Fruit fly (Drosophila melanogaster) whole organism, embryonic: ENCODE measurements around the gene Egfrap.

Experiments
- Antp ChIP-seq: fragments of 200-800 bp; sonication (Bioruptor generic); optimal IDR thresholded peaks from 3 replicates; lab custom pipeline; 2016; ENCODE audit warnings: missing biosample characterization, missing genetic modification characterization
- BEAF-32 ChIP-seq: fragments of 200-800 bp; sonication (Bioruptor generic); optimal IDR thresholded peaks from 3 replicates; lab custom pipeline; 2017; ENCODE audit warnings: missing biosample characterization, missing genetic modification characterization, mild to moderate bottlenecking, moderate library complexity, missing genetic modification reagents
- CG10979 ChIP-seq: fragments of 200-800 bp; sonication (Bioruptor generic); optimal IDR thresholded peaks from 2 replicates; lab custom pipeline; 2018; ENCODE audit warnings: missing biosample characterization, mild to moderate bottlenecking, missing genetic modification characterization, moderate library complexity
- CG11456 ChIP-seq: fragments of 200-800 bp; sonication (Bioruptor generic); IDR thresholded peaks from 3 replicates; pipeline ENCODE4 v1.3.6; 2022; ENCODE audit warnings: missing biosample characterization, missing genetic modification characterization
- CG11504 ChIP-seq: fragments of 200-800 bp; sonication (Bioruptor generic); optimal IDR thresholded peaks from 3 replicates; lab custom pipeline; 2019; ENCODE audit warnings: missing biosample characterization, mild to moderate bottlenecking, missing genetic modification characterization, moderate library complexity
- CG12071 ChIP-seq: fragments of 200-800 bp; sonication (Bioruptor generic); optimal IDR thresholded peaks from 3 replicates; lab custom pipeline; 2018; ENCODE audit warnings: missing biosample characterization, mild to moderate bottlenecking, missing genetic modification characterization
- CG12104 ChIP-seq: fragments of 200-800 bp; sonication (Bioruptor generic); optimal IDR thresholded peaks from 3 replicates; lab custom pipeline; 2016; ENCODE audit warnings: missing biosample characterization, missing genetic modification characterization
- CG13624 ChIP-seq: fragments of 200-800 bp; sonication (Bioruptor generic); optimal IDR thresholded peaks from 2 replicates; lab custom pipeline; 2016; ENCODE audit warnings: missing biosample characterization, missing genetic modification characterization
- CG15073 ChIP-seq: fragments of 200-800 bp; sonication (Bioruptor generic); optimal IDR thresholded peaks from 2 replicates; lab custom pipeline; 2016; ENCODE audit warnings: missing biosample characterization, missing genetic modification characterization
- CG1603 ChIP-seq: fragments of 200-800 bp; sonication (Bioruptor generic); optimal IDR thresholded peaks from 2 replicates; lab custom pipeline; 2019; ENCODE audit warnings: missing biosample characterization, mild to moderate bottlenecking, missing genetic modification characterization, moderate library complexity
- CG16863 ChIP-seq: fragments of 200-800 bp; sonication (Bioruptor generic); optimal IDR thresholded peaks from 3 replicates; lab custom pipeline; 2016; ENCODE audit warnings: missing biosample characterization, missing genetic modification characterization
- CG17359 ChIP-seq: fragments of 200-800 bp; sonication (Bioruptor generic); optimal IDR thresholded peaks from 3 replicates; lab custom pipeline; 2018; ENCODE audit warnings: missing biosample characterization, mild to moderate bottlenecking, missing genetic modification characterization, moderate library complexity
- CG17829 ChIP-seq: fragments of 200-800 bp; optimal IDR thresholded peaks from 2 replicates; lab custom pipeline; 2019; ENCODE audit warnings: missing biosample characterization, mild to moderate bottlenecking, missing genetic modification characterization, moderate library complexity
- CG18262 ChIP-seq: fragments of 200-800 bp; optimal IDR thresholded peaks from 3 replicates; lab custom pipeline; 2019; ENCODE audit warnings: missing biosample characterization, mild to moderate bottlenecking, missing genetic modification characterization, moderate library complexity
- CG18599 ChIP-seq: fragments of 200-800 bp; sonication (Bioruptor generic); optimal IDR thresholded peaks from 3 replicates; lab custom pipeline; 2017; ENCODE audit warnings: missing biosample characterization, missing genetic modification characterization, mild to moderate bottlenecking, moderate library complexity, missing genetic modification reagents
- CG2712 ChIP-seq: fragments of 200-800 bp; optimal IDR thresholded peaks from 3 replicates; lab custom pipeline; 2019; ENCODE audit warnings: missing biosample characterization, mild to moderate bottlenecking, missing genetic modification characterization, moderate library complexity
- CG30403 ChIP-seq: fragments of 200-800 bp; sonication (Bioruptor generic); optimal IDR thresholded peaks from 3 replicates; lab custom pipeline; 2016; ENCODE audit warnings: missing biosample characterization, missing genetic modification characterization
- CG33213 ChIP-seq: fragments of 200-800 bp; sonication (Bioruptor generic); optimal IDR thresholded peaks from 3 replicates; lab custom pipeline; 2016; ENCODE audit warnings: missing biosample characterization, missing genetic modification characterization
- CG42726 ChIP-seq: fragments of 200-800 bp; sonication (Bioruptor generic); IDR thresholded peaks from 2 replicates; pipeline ENCODE4 v1.3.6; 2022; ENCODE audit warnings: missing biosample characterization, missing genetic modification characterization; ENCODE audit not compliant: partially characterized antibody
- CG4617 ChIP-seq: fragments of 200-800 bp; sonication (Bioruptor generic); optimal IDR thresholded peaks from 3 replicates; lab custom pipeline; 2016; ENCODE audit warnings: missing biosample characterization, missing genetic modification characterization, borderline replicate concordance
- CG7556 ChIP-seq: fragments of 200-800 bp; sonication (Bioruptor generic); optimal IDR thresholded peaks from 2 replicates; lab custom pipeline; 2017; ENCODE audit warnings: missing biosample characterization, mild to moderate bottlenecking, missing genetic modification characterization
- CG7987 ChIP-seq: fragments of 200-800 bp; sonication (Bioruptor generic); optimal IDR thresholded peaks from 2 replicates; lab custom pipeline; 2018; ENCODE audit warnings: missing biosample characterization, mild to moderate bottlenecking, missing genetic modification characterization, moderate library complexity
- CG9727 ChIP-seq: fragments of 200-800 bp; sonication (Bioruptor generic); optimal IDR thresholded peaks from 3 replicates; lab custom pipeline; 2017; ENCODE audit warnings: missing biosample characterization, mild to moderate bottlenecking, missing genetic modification characterization
- D ChIP-seq, 2 experiments: fragments of 200-800 bp in 1 of 2; fragments of >200 bp in 1 of 2; sonication (Bioruptor generic) in 1 of 2; optimal IDR thresholded peaks; 2 replicates in 1 of 2; 3 replicates in 1 of 2; lab custom pipeline; 2017; ENCODE audit warnings: mild to moderate bottlenecking in 1 of 2, missing biosample characterization in 1 of 2, missing genetic modification characterization in 1 of 2, missing genetic modification reagents in 1 of 2
- Dip2 ChIP-seq: fragments of 200-800 bp; sonication (Bioruptor generic); IDR thresholded peaks from 2 replicates; pipeline ENCODE4 v1.3.6; 2022; ENCODE audit warnings: missing biosample characterization, missing genetic modification characterization
- Dp ChIP-seq: fragments of 200-800 bp; sonication (Bioruptor generic); optimal IDR thresholded peaks from 2 replicates; lab custom pipeline; 2018; ENCODE audit warnings: missing biosample characterization, mild to moderate bottlenecking, missing genetic modification characterization, moderate library complexity
- Eip74EF ChIP-seq, 2 experiments: fragments of 200-800 bp in 1 of 2; fragments of >200 bp in 1 of 2; sonication (Bioruptor generic) in 1 of 2; optimal IDR thresholded peaks; 2 replicates each; lab custom pipeline; 2017 to 2019; ENCODE audit warnings: missing biosample characterization in 2 of 2, missing genetic modification characterization in 2 of 2, mild to moderate bottlenecking in 1 of 2, moderate library complexity in 1 of 2
- HLH54F ChIP-seq: fragments of 200-800 bp; sonication (Bioruptor generic); optimal IDR thresholded peaks from 3 replicates; lab custom pipeline; 2016; ENCODE audit warnings: missing biosample characterization, missing genetic modification characterization
- Hey ChIP-seq: fragments of 200-800 bp; sonication (Bioruptor generic); optimal IDR thresholded peaks from 3 replicates; lab custom pipeline; 2018; ENCODE audit warnings: missing biosample characterization, mild to moderate bottlenecking, missing genetic modification characterization
- Hr78 ChIP-seq, 2 experiments: fragments of 200-800 bp in 1 of 2; fragments of >200 bp in 1 of 2; sonication (Bioruptor generic) in 1 of 2; optimal IDR thresholded peaks; 2 replicates each; lab custom pipeline; 2017 to 2019; ENCODE audit warnings: missing biosample characterization in 2 of 2, missing genetic modification characterization in 2 of 2, mild to moderate bottlenecking in 1 of 2, moderate library complexity in 1 of 2
- Ssrp ChIP-seq: fragments of 200-800 bp; sonication (Bioruptor generic); optimal IDR thresholded peaks from 2 replicates; lab custom pipeline; 2018; ENCODE audit warnings: missing biosample characterization, mild to moderate bottlenecking, missing genetic modification characterization, moderate library complexity
- ap ChIP-seq: fragments of 200-800 bp; sonication (Bioruptor generic); IDR thresholded peaks from 2 replicates; pipeline ENCODE4 v1.3.6; 2022; ENCODE audit warnings: missing biosample characterization, missing genetic modification characterization
- corto ChIP-seq: fragments of 200-800 bp; sonication (Bioruptor generic); optimal IDR thresholded peaks from 2 replicates; lab custom pipeline; 2016; ENCODE audit warnings: missing biosample characterization, mild to moderate bottlenecking, missing genetic modification characterization, moderate library complexity
- cwo ChIP-seq: fragments of 200-800 bp; sonication (Bioruptor generic); optimal IDR thresholded peaks from 3 replicates; lab custom pipeline; 2017; ENCODE audit warnings: missing biosample characterization, missing genetic modification characterization, mild to moderate bottlenecking, moderate library complexity, missing genetic modification reagents
- dmrt11E ChIP-seq: fragments of 200-800 bp; sonication (Bioruptor generic); optimal IDR thresholded peaks from 3 replicates; lab custom pipeline; 2018; ENCODE audit warnings: missing biosample characterization, mild to moderate bottlenecking, missing genetic modification characterization, moderate library complexity
- insv ChIP-seq, 2 experiments: fragments of 200-800 bp; sonication (Bioruptor generic); optimal IDR thresholded peaks; 3 replicates each; lab custom pipeline; 2016 to 2018; ENCODE audit warnings: missing biosample characterization in 2 of 2, missing genetic modification characterization in 2 of 2
- kni ChIP-seq: fragments of 200-800 bp; sonication (Bioruptor generic); optimal IDR thresholded peaks from 3 replicates; lab custom pipeline; 2017; ENCODE audit warnings: mild to moderate bottlenecking, missing biosample characterization, missing genetic modification reagents, missing genetic modification characterization
- nerfin-1 ChIP-seq: fragments of 200-800 bp; sonication (Bioruptor generic); optimal IDR thresholded peaks from 3 replicates; lab custom pipeline; 2019; ENCODE audit warnings: missing biosample characterization, mild to moderate bottlenecking, missing genetic modification characterization, moderate library complexity
- odd ChIP-seq: fragments of 200-800 bp; sonication (Bioruptor generic); optimal IDR thresholded peaks from 2 replicates; lab custom pipeline; 2017; ENCODE audit warnings: missing biosample characterization, mild to moderate bottlenecking, missing genetic modification characterization
- org-1 ChIP-seq: fragments of 200-800 bp; sonication (Bioruptor generic); optimal IDR thresholded peaks from 2 replicates; lab custom pipeline; 2017; ENCODE audit warnings: missing biosample characterization, missing genetic modification characterization
- phol ChIP-seq: fragments of 200-800 bp; sonication (Bioruptor generic); optimal IDR thresholded peaks from 3 replicates; lab custom pipeline; 2018; ENCODE audit warnings: missing biosample characterization, mild to moderate bottlenecking, missing genetic modification characterization, moderate library complexity
- sd ChIP-seq: fragments of 200-800 bp; sonication (Bioruptor generic); optimal IDR thresholded peaks from 3 replicates; lab custom pipeline; 2018; ENCODE audit warnings: missing biosample characterization, mild to moderate bottlenecking, missing genetic modification characterization, moderate library complexity
- sens ChIP-seq: fragments of 200-800 bp; sonication (Bioruptor generic); peaks from one replicate; lab custom pipeline; 2016; ENCODE audit warnings: missing biosample characterization, missing genetic modification characterization
- tap ChIP-seq: fragments of 200-800 bp; optimal IDR thresholded peaks from 3 replicates; lab custom pipeline; 2019; ENCODE audit warnings: missing biosample characterization, mild to moderate bottlenecking, missing genetic modification characterization, moderate library complexity
- tin ChIP-seq: fragments of 200-800 bp; sonication (Bioruptor generic); optimal IDR thresholded peaks from 3 replicates; lab custom pipeline; 2016; ENCODE audit warnings: missing biosample characterization, missing genetic modification characterization
- yki ChIP-seq: fragments of >200 bp; optimal IDR thresholded peaks from 3 replicates; lab custom pipeline; 2018
- zf30C ChIP-seq: fragments of 200-800 bp; sonication (Bioruptor generic); optimal IDR thresholded peaks from 3 replicates; lab custom pipeline; 2018; ENCODE audit warnings: missing biosample characterization, mild to moderate bottlenecking, missing genetic modification characterization

Gene Egfrap

dm6 chr3L:5989391-5990156 lies 39.1 kb upstream of the Egfrap start:
- TF ChIP-seq Antp (GFP tag; lab: Kevin White, UChicago), result no peak
- no peak for TF ChIP-seq Dip2 (GFP tag; lab: Robert Waterston, UW)
- TF ChIP-seq CG13624, result no peak
- TF ChIP-seq CG30403 (GFP tag; lab: Kevin White, UChicago), result peak; percentile 19
- TF ChIP-seq CG1603 (tag; lab: Kevin White, UChicago), result peak; percentile 7
- no peak for TF ChIP-seq CG42726 (GFP tag; lab: Robert Waterston, UW)
- TF ChIP-seq CG12104 (GFP tag; lab: Kevin White, UChicago), result no peak
- no peak for TF ChIP-seq Eip74EF (GFP tag; optimal IDR thresholded peaks at IDR 0.05; lab: Kevin White, UChicago)
- no peak for TF ChIP-seq Dp
- TF ChIP-seq org-1 (GFP tag; lab: Kevin White, UChicago), result no peak
- peak; percentile 51 for TF ChIP-seq CG11504 (tag; lab: Kevin White, UChicago)
- TF ChIP-seq CG11456, result 0 out of 3 replicates have a peak, but pooled peaks have one; percentile 13
- TF ChIP-seq corto (GFP tag; lab: Kevin White, UChicago), result no peak
- peak; percentile 64 for TF ChIP-seq phol (tag; lab: Kevin White, UChicago)
- peak; percentile 12 for TF ChIP-seq CG9727 (GFP tag; lab: Kevin White, UChicago)
- TF ChIP-seq CG7987 (GFP tag; lab: Kevin White, UChicago), result no peak
- peak; percentile 5 for TF ChIP-seq CG17359 (tag; lab: Kevin White, UChicago)
- TF ChIP-seq zf30C, result peak; percentile 7
- no peak for TF ChIP-seq tap (tag; lab: Kevin White, UChicago)
- no peak for TF ChIP-seq odd (GFP tag; lab: Kevin White, UChicago)
- TF ChIP-seq tin, result peak; percentile 19
- peak; percentile 11 for TF ChIP-seq Ssrp (tag; lab: Kevin White, UChicago)
- TF ChIP-seq D (optimal IDR thresholded peaks at IDR 0.05; lab: Kevin White, UChicago), result no peak
- TF ChIP-seq D (GFP tag; optimal IDR thresholded peaks at IDR 0.05; lab: Kevin White, UChicago), result peak; percentile 55
- TF ChIP-seq CG15073, result no peak
- TF ChIP-seq CG2712 (tag; lab: Kevin White, UChicago), result peak; percentile 47
- no peak for TF ChIP-seq CG4617 (GFP tag; lab: Kevin White, UChicago)
- no peak for TF ChIP-seq Hr78 (GFP tag; optimal IDR thresholded peaks at IDR 0.05; lab: Kevin White, UChicago)
- TF ChIP-seq kni, result peak; percentile 63
- peak; percentile 80 for TF ChIP-seq sens
- no peak for TF ChIP-seq CG16863
- TF ChIP-seq CG17829, result peak; percentile 23
- TF ChIP-seq insv (GFP tag; optimal IDR thresholded peaks at IDR 0.05; lab: Kevin White, UChicago), result no peak
- no peak for TF ChIP-seq cwo (GFP tag; lab: Kevin White, UChicago)
- TF ChIP-seq ap (GFP tag; lab: Robert Waterston, UW), result no peak
- peak; percentile 53 for TF ChIP-seq CG18262 (tag; lab: Kevin White, UChicago)
- TF ChIP-seq dmrt11E (tag; lab: Kevin White, UChicago), result peak; percentile 25
- TF ChIP-seq CG33213, result no peak
- TF ChIP-seq yki (lab: Kevin White, UChicago), result no peak
- peak; percentile 67 for TF ChIP-seq Hey (tag; lab: Kevin White, UChicago)
- TF ChIP-seq CG10979, result peak; percentile 63
- TF ChIP-seq nerfin-1, result peak; percentile 55
- TF ChIP-seq sd (tag; lab: Kevin White, UChicago), result peak; percentile 19
- TF ChIP-seq CG12071 (GFP tag; lab: Kevin White, UChicago), result no peak
- peak; percentile 13 for TF ChIP-seq CG18599
- TF ChIP-seq CG7556 (GFP tag; lab: Kevin White, UChicago), result peak; percentile 3
- TF ChIP-seq BEAF-32, result no peak
- no peak for TF ChIP-seq HLH54F (GFP tag; lab: Kevin White, UChicago)
